Fruit fly (Drosophila melanogaster) whole organism, wandering third instar larva: ENCODE data around the gene CG8135.

Experiments
- CG9705 ChIP-seq: fragments of 200-800 bp; sonication (Bioruptor generic); optimal IDR thresholded peaks from 2 replicates; lab custom pipeline; 2018; ENCODE audit warnings: missing biosample characterization, mild to moderate bottlenecking, missing genetic modification characterization
- Dfd ChIP-seq: fragments of >200 bp; optimal IDR thresholded peaks from 2 replicates; lab custom pipeline; 2017; ENCODE audit warnings: missing biosample characterization, missing genetic modification characterization
- Hnf4 ChIP-seq: fragments of 200-800 bp; sonication (Bioruptor generic); optimal IDR thresholded peaks from 2 replicates; lab custom pipeline; 2016; ENCODE audit warnings: missing biosample characterization, mild to moderate bottlenecking, missing genetic modification characterization
- N ChIP-seq: fragments of >200 bp; optimal IDR thresholded peaks from 2 replicates; lab custom pipeline; 2018; ENCODE audit warnings: missing biosample characterization, missing external identifiers, missing genetic modification characterization
- OdsH ChIP-seq: fragments of 200-800 bp; sonication (Bioruptor generic); optimal IDR thresholded peaks from 2 replicates; lab custom pipeline; 2016; ENCODE audit warnings: missing biosample characterization, mild to moderate bottlenecking, missing genetic modification characterization
- Rel ChIP-seq, 2 experiments: fragments of 200-800 bp; sonication (Bioruptor generic) in 1 of 2; optimal IDR thresholded peaks; 2 replicates in 1 of 2; 3 replicates in 1 of 2; lab custom pipeline; 2016 to 2019; ENCODE audit warnings: mild to moderate bottlenecking in 2 of 2, missing biosample characterization in 2 of 2, missing genetic modification characterization in 2 of 2, moderate library complexity in 1 of 2
- fru ChIP-seq: fragments of 200-800 bp; sonication (Bioruptor generic); optimal IDR thresholded peaks from 3 replicates; lab custom pipeline; 2016; ENCODE audit warnings: missing biosample characterization, mild to moderate bottlenecking, missing genetic modification characterization
- h ChIP-seq: fragments of 200-800 bp; sonication (Bioruptor generic); optimal IDR thresholded peaks from 3 replicates; lab custom pipeline; 2016; ENCODE audit warnings: missing biosample characterization, mild to moderate bottlenecking, missing genetic modification characterization
- lola ChIP-seq: fragments of >200 bp; optimal IDR thresholded peaks from 2 replicates; lab custom pipeline; 2017; ENCODE audit warnings: missing biosample characterization, missing genetic modification characterization
- pan ChIP-seq: fragments of >200 bp; optimal IDR thresholded peaks from 2 replicates; lab custom pipeline; 2017

DNA sequence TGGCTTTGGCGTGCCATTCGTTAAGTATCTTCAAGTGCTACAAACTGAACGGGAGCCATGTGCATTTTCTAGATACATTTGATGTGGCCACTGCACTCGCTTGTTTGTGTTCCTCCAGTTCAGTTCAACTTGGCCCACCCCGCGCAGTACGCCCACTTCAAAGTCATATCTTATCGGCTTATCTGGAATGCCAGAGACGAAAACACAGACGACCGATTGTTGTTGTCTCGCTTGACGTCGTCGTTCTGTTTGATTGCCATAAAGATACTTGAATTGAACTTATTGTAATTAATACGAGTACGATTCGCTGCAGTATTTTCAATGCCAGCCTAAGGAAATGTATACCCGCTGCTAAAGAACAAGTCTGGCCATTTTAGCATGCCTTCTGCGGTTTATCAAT is 16.6 kb upstream of the CG8135 start:
- no peak for TF ChIP-seq pan
- TF ChIP-seq lola (GFP tag; lab: Kevin White, UChicago), result no peak
- no peak for TF ChIP-seq Rel (GFP tag; optimal IDR thresholded peaks at IDR 0.05; lab: Kevin White, UChicago)
- TF ChIP-seq Rel (tag; optimal IDR thresholded peaks at IDR 0.05; lab: Kevin White, UChicago), result peak; percentile 49
- peak; percentile 40 for TF ChIP-seq h
- no peak for TF ChIP-seq CG9705 (GFP tag; lab: Kevin White, UChicago)
- TF ChIP-seq N (GFP tag; lab: Kevin White, UChicago), result no peak
- TF ChIP-seq fru, result no peak
- TF ChIP-seq OdsH (GFP tag; lab: Kevin White, UChicago), result no peak
- no peak for TF ChIP-seq Hnf4 (GFP tag; lab: Kevin White, UChicago)
- TF ChIP-seq Dfd (GFP tag; lab: Kevin White, UChicago), result no peak
